Fruit fly (Drosophila melanogaster) whole organism, embryonic: ENCODE measurements around the gene Nagk.

Experiments used
- Aef1 ChIP-seq: fragments of 200-800 bp; sonication (Bioruptor generic); IDR thresholded peaks from 3 replicates; pipeline ENCODE4 v1.3.6; 2022; ENCODE audit warnings: missing biosample characterization, missing genetic modification characterization
- CG1024 ChIP-seq: fragments of 200-800 bp; sonication (Bioruptor generic); IDR thresholded peaks from 2 replicates; pipeline ENCODE4 v1.3.6; 2022; ENCODE audit warnings: missing biosample characterization, missing genetic modification characterization
- CG14667 ChIP-seq: fragments of 200-800 bp; sonication (Bioruptor generic); IDR thresholded peaks from 2 replicates; pipeline ENCODE4 v1.3.6; 2022; ENCODE audit warnings: missing biosample characterization, missing genetic modification characterization
- CG14965 ChIP-seq: fragments of 200-800 bp; sonication (Bioruptor generic); optimal IDR thresholded peaks from 2 replicates; lab custom pipeline; 2016; ENCODE audit warnings: missing biosample characterization, missing genetic modification characterization, borderline replicate concordance
- CG15514 ChIP-seq: fragments of 200-800 bp; sonication (Bioruptor generic); optimal IDR thresholded peaks from 3 replicates; lab custom pipeline; 2017; ENCODE audit warnings: missing biosample characterization, missing genetic modification characterization, mild to moderate bottlenecking, moderate library complexity, missing genetic modification reagents
- CG17802 ChIP-seq: fragments of 200-800 bp; sonication (Bioruptor generic); optimal IDR thresholded peaks from 2 replicates; lab custom pipeline; 2018; ENCODE audit warnings: missing biosample characterization, mild to moderate bottlenecking, missing genetic modification characterization, moderate library complexity
- CG2116 ChIP-seq: fragments of 200-800 bp; sonication (Bioruptor generic); optimal IDR thresholded peaks from 3 replicates; lab custom pipeline; 2018; ENCODE audit warnings: missing biosample characterization, mild to moderate bottlenecking, missing genetic modification characterization
- CG32767 ChIP-seq: fragments of 200-800 bp; sonication (Bioruptor generic); IDR thresholded peaks from 2 replicates; pipeline ENCODE4 v1.3.6; 2022; ENCODE audit warnings: missing biosample characterization, missing genetic modification characterization
- CG32772 ChIP-seq: fragments of 200-800 bp; sonication (Bioruptor generic); IDR thresholded peaks from 2 replicates; pipeline ENCODE4 v1.3.6; 2022; ENCODE audit warnings: missing biosample characterization, missing genetic modification characterization
- CG33557 ChIP-seq: fragments of 200-800 bp; sonication (Bioruptor generic); optimal IDR thresholded peaks from 2 replicates; lab custom pipeline; 2019; ENCODE audit warnings: missing biosample characterization, mild to moderate bottlenecking, missing genetic modification characterization, moderate library complexity
- CG3995 ChIP-seq: fragments of 200-800 bp; sonication (Bioruptor generic); optimal IDR thresholded peaks from 3 replicates; lab custom pipeline; 2016; ENCODE audit warnings: missing biosample characterization, missing genetic modification characterization
- CG4404 ChIP-seq: fragments of 200-800 bp; sonication (Bioruptor generic); IDR thresholded peaks from 2 replicates; pipeline ENCODE4 v1.3.6; 2022; ENCODE audit warnings: missing biosample characterization, missing genetic modification characterization
- CG9215 ChIP-seq: fragments of 200-800 bp; sonication (Bioruptor generic); IDR thresholded peaks from 2 replicates; pipeline ENCODE4 v1.3.6; 2022; ENCODE audit warnings: missing biosample characterization, missing genetic modification characterization
- CG9797 ChIP-seq: fragments of 200-800 bp; sonication (Bioruptor generic); optimal IDR thresholded peaks from 3 replicates; lab custom pipeline; 2018; ENCODE audit warnings: missing biosample characterization, mild to moderate bottlenecking, missing genetic modification characterization
- CG9932 ChIP-seq: fragments of 200-800 bp; sonication (Bioruptor generic); IDR thresholded peaks from 2 replicates; pipeline ENCODE4 v1.3.6; 2022; ENCODE audit warnings: missing biosample characterization, missing genetic modification characterization
- CoRest ChIP-seq: fragments of 200-800 bp; sonication (Bioruptor generic); optimal IDR thresholded peaks from 3 replicates; lab custom pipeline; 2018; ENCODE audit warnings: missing biosample characterization, mild to moderate bottlenecking, missing genetic modification characterization, moderate library complexity
- Dfd ChIP-seq, 2 experiments: fragments of >200 bp; optimal IDR thresholded peaks; 2 replicates each; lab custom pipeline; 2017; ENCODE audit warnings: missing biosample characterization in 2 of 2, missing genetic modification characterization in 2 of 2
- Elba2 ChIP-seq: fragments of 200-800 bp; sonication (Bioruptor generic); optimal IDR thresholded peaks from 3 replicates; lab custom pipeline; 2016; ENCODE audit warnings: missing biosample characterization, missing genetic modification characterization
- Hand ChIP-seq: fragments of 200-800 bp; sonication (Bioruptor generic); optimal IDR thresholded peaks from 2 replicates; lab custom pipeline; 2017; ENCODE audit warnings: mild to moderate bottlenecking, missing biosample characterization, missing genetic modification reagents, missing genetic modification characterization
- Poxn ChIP-seq: fragments of 200-800 bp; sonication (Bioruptor generic); IDR thresholded peaks from 2 replicates; pipeline ENCODE4 v1.3.6; 2022; ENCODE audit warnings: missing biosample characterization, missing genetic modification characterization
- Scr ChIP-seq: fragments of 200-800 bp; sonication (Bioruptor generic); IDR thresholded peaks from 2 replicates; pipeline ENCODE4 v1.3.6; 2022; ENCODE audit warnings: missing biosample characterization, missing genetic modification characterization; ENCODE audit not compliant: partially characterized antibody
- Sox100B ChIP-seq: fragments of 200-800 bp; sonication (Bioruptor generic); optimal IDR thresholded peaks from 3 replicates; lab custom pipeline; 2018; ENCODE audit warnings: missing biosample characterization, mild to moderate bottlenecking, missing genetic modification characterization
- Sry-δ ChIP-seq: fragments of 200-800 bp; sonication (Bioruptor generic); optimal IDR thresholded peaks from 2 replicates; lab custom pipeline; 2016; ENCODE audit warnings: missing biosample characterization, missing genetic modification characterization
- Taf1 ChIP-seq: fragments of 200-800 bp; sonication (Bioruptor generic); IDR thresholded peaks from 2 replicates; pipeline ENCODE4 v1.3.6; 2022; ENCODE audit warnings: missing biosample characterization, missing genetic modification characterization
- Xrp1 ChIP-seq: fragments of 200-800 bp; sonication (Bioruptor generic); IDR thresholded peaks from 2 replicates; pipeline ENCODE4 v1.3.6; 2022; ENCODE audit warnings: missing biosample characterization, missing genetic modification characterization
- ase ChIP-seq: fragments of 200-800 bp; sonication (Bioruptor generic); IDR thresholded peaks from 3 replicates; pipeline ENCODE4 v1.3.6; 2022; ENCODE audit warnings: missing biosample characterization, missing genetic modification characterization
- ato ChIP-seq: fragments of 200-800 bp; sonication (Bioruptor generic); IDR thresholded peaks from 2 replicates; pipeline ENCODE4 v1.3.6; 2022; ENCODE audit warnings: missing biosample characterization, missing genetic modification characterization; ENCODE audit not compliant: partially characterized antibody
- bbx ChIP-seq: fragments of 200-800 bp; sonication (Bioruptor generic); IDR thresholded peaks from 2 replicates; pipeline ENCODE4 v1.3.6; 2022; ENCODE audit warnings: missing biosample characterization, missing genetic modification characterization; ENCODE audit not compliant: partially characterized antibody
- bcd ChIP-seq: fragments of 200-800 bp; sonication (Bioruptor generic); optimal IDR thresholded peaks from 2 replicates; lab custom pipeline; 2017; ENCODE audit warnings: missing biosample characterization, mild to moderate bottlenecking, missing genetic modification characterization
- bsh ChIP-seq, 2 experiments: fragments of 200-800 bp; sonication (Bioruptor generic); optimal IDR thresholded peaks; 2 replicates each; lab custom pipeline; 2017 to 2018; ENCODE audit warnings: mild to moderate bottlenecking in 2 of 2, missing biosample characterization in 2 of 2, missing genetic modification characterization in 2 of 2, moderate library complexity in 1 of 2
- crp ChIP-seq, 2 experiments: fragments of 200-800 bp; sonication (Bioruptor generic); optimal IDR thresholded peaks; 2 replicates in 1 of 2; 3 replicates in 1 of 2; lab custom pipeline; 2017; ENCODE audit warnings: missing biosample characterization in 2 of 2, missing genetic modification characterization in 2 of 2, mild to moderate bottlenecking in 1 of 2, moderate library complexity in 1 of 2
- dan ChIP-seq: fragments of 200-800 bp; sonication (Bioruptor generic); IDR thresholded peaks from 2 replicates; pipeline ENCODE4 v1.3.6; 2022; ENCODE audit warnings: missing biosample characterization, missing genetic modification characterization
- dimm ChIP-seq: fragments of 200-800 bp; sonication (Bioruptor generic); IDR thresholded peaks from 2 replicates; pipeline ENCODE4 v1.3.6; 2022; ENCODE audit warnings: missing biosample characterization, missing genetic modification characterization
- esg ChIP-seq: fragments of 200-800 bp; sonication (Bioruptor generic); conservative IDR thresholded peaks from 2 replicates; pipeline ENCODE4 v1.3.6; 2022; ENCODE audit warnings: missing biosample characterization, missing genetic modification characterization
- ken ChIP-seq: fragments of 200-800 bp; sonication (Bioruptor generic); IDR thresholded peaks from 3 replicates; pipeline ENCODE4 v1.3.6; 2022; ENCODE audit warnings: missing biosample characterization, missing genetic modification characterization
- lbe ChIP-seq: fragments of 200-800 bp; sonication (Bioruptor generic); optimal IDR thresholded peaks from 2 replicates; lab custom pipeline; 2016; ENCODE audit warnings: missing biosample characterization, mild to moderate bottlenecking, missing genetic modification characterization
- luna ChIP-seq: fragments of 200-800 bp; sonication (Bioruptor generic); optimal IDR thresholded peaks from 2 replicates; lab custom pipeline; 2016; ENCODE audit warnings: missing biosample characterization, missing genetic modification characterization
- mam ChIP-seq: fragments of 200-800 bp; sonication (Bioruptor generic); optimal IDR thresholded peaks from 3 replicates; lab custom pipeline; 2016; ENCODE audit warnings: missing biosample characterization, missing genetic modification characterization
- nmo ChIP-seq: fragments of 200-800 bp; sonication (Bioruptor generic); optimal IDR thresholded peaks from 2 replicates; lab custom pipeline; 2018; ENCODE audit warnings: missing biosample characterization, mild to moderate bottlenecking, missing genetic modification characterization, moderate library complexity
- prd ChIP-seq, 3 experiments: fragments of >200 bp in 2 of 3; fragments of 200-800 bp in 1 of 3; sonication (Bioruptor generic) in 1 of 3; optimal IDR thresholded peaks in 2 of 3; IDR thresholded peaks in 1 of 3; 2 replicates in 2 of 3; 3 replicates in 1 of 3; pipeline versions ENCODE4 v1.3.6 to Lab custom; 2017 to 2022; ENCODE audit warnings: missing biosample characterization in 1 of 3, missing genetic modification characterization in 1 of 3
- pzg ChIP-seq: fragments of 200-800 bp; sonication (Bioruptor generic); optimal IDR thresholded peaks from 3 replicates; lab custom pipeline; 2018; ENCODE audit warnings: missing biosample characterization, mild to moderate bottlenecking, missing genetic modification characterization, moderate library complexity
- sc ChIP-seq, 3 experiments: fragments of >200 bp in 2 of 3; fragments of 200-800 bp in 1 of 3; sonication (Bioruptor generic) in 1 of 3; optimal IDR thresholded peaks; 2 replicates in 2 of 3; 3 replicates in 1 of 3; lab custom pipeline; 2017; ENCODE audit warnings: mild to moderate bottlenecking in 1 of 3, missing biosample characterization in 1 of 3, missing genetic modification characterization in 1 of 3, missing genetic modification reagents in 1 of 3
- schlank ChIP-seq: fragments of 200-800 bp; sonication (Bioruptor generic); optimal IDR thresholded peaks from 2 replicates; lab custom pipeline; 2018; ENCODE audit warnings: missing biosample characterization, mild to moderate bottlenecking, missing genetic modification characterization
- sim ChIP-seq: fragments of 200-800 bp; sonication (Bioruptor generic); IDR thresholded peaks from 2 replicates; pipeline ENCODE4 v1.3.6; 2022; ENCODE audit warnings: missing biosample characterization, missing genetic modification characterization
- so ChIP-seq: fragments of 200-800 bp; sonication (Bioruptor generic); IDR thresholded peaks from 3 replicates; pipeline ENCODE4 v1.3.6; 2022; ENCODE audit warnings: missing biosample characterization, missing genetic modification characterization
- tna ChIP-seq: fragments of 200-800 bp; sonication (Bioruptor generic); IDR thresholded peaks from 2 replicates; pipeline ENCODE4 v1.3.6; 2022; ENCODE audit warnings: missing biosample characterization, missing genetic modification characterization; ENCODE audit not compliant: partially characterized antibody
- twi ChIP-seq: fragments of 200-800 bp; optimal IDR thresholded peaks from 2 replicates; lab custom pipeline; 2019; ENCODE audit warnings: missing biosample characterization, mild to moderate bottlenecking, missing genetic modification characterization, moderate library complexity
- tx ChIP-seq: fragments of 200-800 bp; sonication (Bioruptor generic); optimal IDR thresholded peaks from 2 replicates; lab custom pipeline; 2016; ENCODE audit warnings: missing biosample characterization, missing genetic modification characterization
- unpg ChIP-seq: fragments of 200-800 bp; sonication (Bioruptor generic); optimal IDR thresholded peaks from 3 replicates; lab custom pipeline; 2018; ENCODE audit warnings: missing biosample characterization, mild to moderate bottlenecking, missing genetic modification characterization, moderate library complexity
- zen2 ChIP-seq: fragments of 200-800 bp; sonication (Bioruptor generic); IDR thresholded peaks from 3 replicates; pipeline ENCODE4 v1.3.6; 2022; ENCODE audit warnings: missing biosample characterization, missing genetic modification characterization; ENCODE audit not compliant: partially characterized antibody

Nagk gene

dm6 chr3R:15367477-15367876 is 24.4 kb upstream of the Nagk start, which contains the start of gene CG34404 (continued):
- TF ChIP-seq bcd (GFP tag; lab: Kevin White, UChicago) (no peak), crp (GFP tag; optimal IDR thresholded peaks at IDR 0.05; lab: Kevin White, UChicago) (peak in 1 of 2 experiments; percentile 36), CG9932 (GFP tag; lab: Robert Waterston, UW) (no peak), Scr (GFP tag; lab: Robert Waterston, UW) (peak; percentile 54; the same call in 1 of the 2 replicates), CG2116 (GFP tag; lab: Kevin White, UChicago) (peak; percentile 41), CG9797 (no peak), prd (optimal IDR thresholded peaks at IDR 0.05; lab: Kevin White, UChicago) (no peak), prd (GFP tag; IDR thresholded peaks at IDR 0.05; lab: Robert Waterston, UW) (no peak), lbe (GFP tag; lab: Kevin White, UChicago) (no peak), twi (no peak), Elba2 (GFP tag; lab: Kevin White, UChicago) (peak; percentile 31), Hand (GFP tag; lab: Kevin White, UChicago) (no peak), ase (GFP tag; lab: Robert Waterston, UW) (no peak), CG9215 (no peak), Taf1 (GFP tag; lab: Robert Waterston, UW) (no peak), CG1024 (no peak), sc (optimal IDR thresholded peaks at IDR 0.05; lab: Kevin White, UChicago) (no peak), sc (GFP tag; optimal IDR thresholded peaks at IDR 0.05; lab: Kevin White, UChicago) (no peak), Poxn (GFP tag; lab: Robert Waterston, UW) (no peak), ato (GFP tag; lab: Robert Waterston, UW) (peak; percentile 17; the same call in 1 of the 2 replicates), CG17802 (tag; lab: Kevin White, UChicago) (no peak), Sox100B (GFP tag; lab: Kevin White, UChicago) (no peak), CG32767 (GFP tag; lab: Robert Waterston, UW) (peak; percentile 75), tna (GFP tag; lab: Robert Waterston, UW) (no peak; the same call in 1 of the 2 replicates), Sry-δ (GFP tag; lab: Kevin White, UChicago) (peak; percentile 31), CG15514 (peak; percentile 50), pzg (peak; percentile 46), CG14667 (GFP tag; lab: Robert Waterston, UW) (no peak), Aef1 (GFP tag; lab: Robert Waterston, UW) (no peak), CG32772 (GFP tag; lab: Robert Waterston, UW) (no peak), schlank (tag; lab: Kevin White, UChicago) (no peak), mam (no peak), ken (0 out of 3 replicates have a peak, but pooled peaks have one; percentile 25), CoRest (no peak), CG14965 (GFP tag; lab: Kevin White, UChicago) (no peak), CG33557 (GFP tag; lab: Kevin White, UChicago) (no peak), CG3995 (GFP tag; lab: Kevin White, UChicago) (no peak), zen2 (GFP tag; lab: Robert Waterston, UW) (peak; percentile 32; the same call in 2 of the 3 replicates), dimm (GFP tag; lab: Robert Waterston, UW) (no peak), tx (GFP tag; lab: Kevin White, UChicago) (no peak), bbx (GFP tag; lab: Robert Waterston, UW) (peak; percentile 39), nmo (GFP tag; lab: Kevin White, UChicago) (no peak), dan (no peak), esg (GFP tag; lab: Robert Waterston, UW) (no peak), Xrp1 (GFP tag; lab: Robert Waterston, UW) (no peak), sim (no peak), luna (no peak), unpg (GFP tag; lab: Kevin White, UChicago) (peak; percentile 6), Dfd (GFP tag; optimal IDR thresholded peaks at IDR 0.05; lab: Kevin White, UChicago) (no peak), bsh (GFP tag; optimal IDR thresholded peaks at IDR 0.05; lab: Kevin White, UChicago) (no peak), so (GFP tag; lab: Robert Waterston, UW) (no peak), CG4404 (GFP tag; lab: Robert Waterston, UW) (no peak)
